Fruit fly (Drosophila melanogaster) whole organism, prepupa: ENCODE results near the gene Cyp6d4.

ENCODE experiments used
- CG10631 ChIP-seq: fragments of 200-800 bp; sonication (Bioruptor generic); optimal IDR thresholded peaks from 2 replicates; lab custom pipeline; 2016; ENCODE audit warnings: missing biosample characterization, missing genetic modification characterization
- CG32006 ChIP-seq: fragments of 200-800 bp; sonication (Bioruptor generic); optimal IDR thresholded peaks from 3 replicates; lab custom pipeline; 2017; ENCODE audit warnings: missing biosample characterization, mild to moderate bottlenecking, missing genetic modification characterization
- CG3919 ChIP-seq: fragments of 200-800 bp; sonication (Bioruptor generic); optimal IDR thresholded peaks from 3 replicates; lab custom pipeline; 2016; ENCODE audit warnings: missing biosample characterization, missing genetic modification characterization
- CG6276 ChIP-seq: fragments of 200-800 bp; sonication (Bioruptor generic); optimal IDR thresholded peaks from 2 replicates; lab custom pipeline; 2017; ENCODE audit warnings: missing biosample characterization, mild to moderate bottlenecking, missing genetic modification characterization
- CG6854 ChIP-seq: fragments of 200-800 bp; sonication (Bioruptor generic); optimal IDR thresholded peaks from 2 replicates; lab custom pipeline; 2017; ENCODE audit warnings: missing biosample characterization, mild to moderate bottlenecking, missing genetic modification characterization
- Lpt ChIP-seq: fragments of 200-800 bp; sonication (Bioruptor generic); optimal IDR thresholded peaks from 3 replicates; lab custom pipeline; 2016; ENCODE audit warnings: missing biosample characterization, missing genetic modification characterization
- Sox102F ChIP-seq: fragments of 200-800 bp; sonication (Bioruptor generic); optimal IDR thresholded peaks from 2 replicates; lab custom pipeline; 2016; ENCODE audit warnings: missing biosample characterization, mild to moderate bottlenecking, missing genetic modification characterization
- Sox14 ChIP-seq: fragments of 200-800 bp; sonication (Bioruptor generic); optimal IDR thresholded peaks from 3 replicates; lab custom pipeline; 2016; ENCODE audit warnings: missing biosample characterization, missing genetic modification characterization
- fd85E ChIP-seq: fragments of 200-800 bp; sonication (Bioruptor generic); optimal IDR thresholded peaks from 3 replicates; lab custom pipeline; 2016; ENCODE audit warnings: missing biosample characterization, missing genetic modification characterization
- lz ChIP-seq: fragments of 200-800 bp; sonication (Bioruptor generic); optimal IDR thresholded peaks from 3 replicates; lab custom pipeline; 2016; ENCODE audit warnings: missing biosample characterization, missing genetic modification characterization
- salr ChIP-seq, 2 experiments: fragments of 200-800 bp; sonication (Bioruptor generic); optimal IDR thresholded peaks; 3 replicates each; lab custom pipeline; 2016 to 2018; ENCODE audit warnings: missing biosample characterization in 2 of 2, missing genetic modification characterization in 2 of 2, mild to moderate bottlenecking in 1 of 2

dm6 chr3R:22724149-22724973 lies 26.2 kb downstream of the Cyp6d4 start, which contains the start of gene Irp-1A:
- TF ChIP-seq CG6854: no peak
- peak in 1 of 2 experiments; percentile 24 for TF ChIP-seq salr (GFP tag; optimal IDR thresholded peaks at IDR 0.05; lab: Kevin White, UChicago)
- peak; percentile 54 for TF ChIP-seq Lpt (GFP tag; lab: Kevin White, UChicago)
- TF ChIP-seq CG3919: peak; percentile 68
- TF ChIP-seq CG10631: peak; percentile 71
- TF ChIP-seq CG32006 (GFP tag; lab: Kevin White, UChicago): peak; percentile 62
- TF ChIP-seq lz (GFP tag; lab: Kevin White, UChicago): peak; percentile 47
- peak; percentile 52 for TF ChIP-seq Sox102F (GFP tag; lab: Kevin White, UChicago)
- peak; percentile 40 for TF ChIP-seq CG6276
- peak; percentile 0 for TF ChIP-seq fd85E (GFP tag; lab: Kevin White, UChicago)
- TF ChIP-seq Sox14 (GFP tag; lab: Kevin White, UChicago): peak; percentile 46
